Worm (Caenorhabditis elegans): ENCODE measurements around the gene F26G1.10.

The F26G1.10 gene

ce11 chrII:4739984-4740462, 34.2 kb upstream of the F26G1.10 start, which contains the start of gene eas-1 (continued):
- TF ChIP-seq lin-1 (GFP tag; IDR thresholded peaks at IDR 0.05) (peak; percentile 57), mxl-3 (GFP tag; optimal IDR thresholded peaks at IDR 0.05) (peak; percentile 96), php-3 (GFP tag; IDR thresholded peaks at IDR 0.05) (no peak), set-16 (GFP tag; IDR thresholded peaks at IDR 0.05) (no peak), fos-1 (tag; optimal IDR thresholded peaks at IDR 0.05) (no peak), zip-11 (GFP tag; IDR thresholded peaks at IDR 0.05) (no peak), F44E2.7 (GFP tag; IDR thresholded peaks at IDR 0.05) (no peak)

- TF ChIP-seq egl-27 (tag; optimal IDR thresholded peaks at IDR 0.05) (no peak), hlh-11 (tag; optimal IDR thresholded peaks at IDR 0.05) (peak; percentile 5), dmd-8 (GFP tag; IDR thresholded peaks at IDR 0.05) (no peak), mdl-1 (tag; optimal IDR thresholded peaks at IDR 0.05) (peak in 1 of 2 experiments; percentile 42), F37D6.2 (tag; optimal IDR thresholded peaks at IDR 0.05) (no peak), ceh-82 (tag; optimal IDR thresholded peaks at IDR 0.05) (no peak), ama-1 (optimal IDR thresholded peaks at IDR 0.05) (peak; percentile 57), jun-1 (tag; optimal IDR thresholded peaks at IDR 0.05) (no peak), unc-62 (GFP tag; optimal IDR thresholded peaks at IDR 0.05 in 1 of 2) (no peak), unc-62 (tag; optimal IDR thresholded peaks at IDR 0.05) (no peak), T20F7.1 (GFP tag; optimal IDR thresholded peaks at IDR 0.05) (no peak), D1046.2 (GFP tag; IDR thresholded peaks at IDR 0.05) (no peak), zfp-2 (tag; optimal IDR thresholded peaks at IDR 0.05) (no peak), lin-39 (tag; optimal IDR thresholded peaks at IDR 0.05) (no peak), skn-1 (tag; optimal IDR thresholded peaks at IDR 0.05) (no peak), nhr-10 (tag; optimal IDR thresholded peaks at IDR 0.05) (no peak), daf-8 (GFP tag; IDR thresholded peaks at IDR 0.05) (no peak), vab-7 (GFP tag; IDR thresholded peaks at IDR 0.05) (no peak), egl-43 (GFP tag; IDR thresholded peaks at IDR 0.05) (no peak), nhr-102 (tag; optimal IDR thresholded peaks at IDR 0.05) (no peak), dmd-6 (GFP tag; IDR thresholded peaks at IDR 0.05) (peak; percentile 31; the same call in 1 of the 2 replicates), daf-16 (GFP tag; optimal IDR thresholded peaks at IDR 0.05) (no peak), daf-16 (tag; optimal IDR thresholded peaks at IDR 0.05) (peak; percentile 60), ctbp-1 (GFP tag; IDR thresholded peaks at IDR 0.05) (no peak), spr-3 (GFP tag; optimal IDR thresholded peaks at IDR 0.05) (no peak), hmg-1.1 (GFP tag; IDR thresholded peaks at IDR 0.05) (no peak), T26A8.4 (GFP tag; IDR thresholded peaks at IDR 0.05) (no peak), Y5F2A.4 (GFP tag; optimal IDR thresholded peaks at IDR 0.05) (no peak), zip-11 (GFP tag; IDR thresholded peaks at IDR 0.05) (no peak), lin-13 (GFP tag; optimal IDR thresholded peaks at IDR 0.05) (no peak), unc-39 (tag; optimal IDR thresholded peaks at IDR 0.05) (no peak), saeg-2 (GFP tag; IDR thresholded peaks at IDR 0.05) (no peak), dmd-9 (GFP tag; IDR thresholded peaks at IDR 0.05) (no peak), pha-4 (GFP tag; IDR thresholded peaks at IDR 0.05) (no peak), pha-4 (tag; optimal IDR thresholded peaks at IDR 0.05) (no peak), nhr-11 (tag; optimal IDR thresholded peaks at IDR 0.05) (no peak), tra-1 (GFP tag; IDR thresholded peaks at IDR 0.05) (no peak), duxl-1 (tag; optimal IDR thresholded peaks at IDR 0.05; ENCODE audit: poor library complexity) (peak; percentile 12), aha-1 (tag) (peak; percentile 49), tag-97 (GFP tag; IDR thresholded peaks at IDR 0.05) (no peak), dve-1 (tag; optimal IDR thresholded peaks at IDR 0.05; ENCODE audit: insufficient read depth) (peak; percentile 48), nhr-6 (tag; optimal IDR thresholded peaks at IDR 0.05) (no peak), ceh-32 (tag; optimal IDR thresholded peaks at IDR 0.05; ENCODE audit: poor library complexity) (no peak), nhr-42 (GFP tag; IDR thresholded peaks at IDR 0.05) (no peak), php-3 (GFP tag; IDR thresholded peaks at IDR 0.05) (no peak), fkh-10 (GFP tag; optimal IDR thresholded peaks at IDR 0.05) (no peak)
Observed at ce11 chrII:4741527-4742187, 32.5 kb upstream of the F26G1.10 start, which contains the start of gene acs-11. acs-11 (plus strand) TSS chrII:4742137.

Data from whole organism, L4 larva.